Worm (Caenorhabditis elegans): Measurements from ENCODE around the gene srxa-19.
A peak's percentile ranks its signal among the peaks of the same experiment; 100 is the strongest.

Gene srxa-19

DNA sequence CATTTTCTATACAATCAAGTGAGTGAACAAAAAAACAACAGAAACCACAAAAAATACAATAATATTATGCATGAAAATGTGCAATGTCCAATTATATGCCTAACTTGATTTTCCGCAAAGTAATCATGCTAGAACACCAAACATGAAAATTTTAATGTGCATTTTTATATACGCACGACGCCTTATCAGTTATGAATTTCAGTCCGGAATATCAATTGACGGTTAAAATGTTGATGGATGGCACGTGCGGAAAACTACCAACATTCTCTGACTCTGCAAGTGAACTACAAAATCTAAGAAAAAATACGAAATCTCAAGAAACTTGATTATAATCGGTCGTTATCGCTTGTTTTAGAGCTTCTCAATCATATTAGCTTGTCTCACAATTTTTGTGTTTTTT is 37.4 kb upstream of the srxa-19 start:
- TF ChIP-seq fos-1 (tag; optimal IDR thresholded peaks at IDR 0.05) = peak; percentile 65
- TF ChIP-seq sma-9 (GFP tag; optimal IDR thresholded peaks at IDR 0.05) = peak; percentile 36
- no peak for TF ChIP-seq sma-9 (tag; optimal IDR thresholded peaks at IDR 0.05)
- no peak for TF ChIP-seq blmp-1 (tag; optimal IDR thresholded peaks at IDR 0.05; ENCODE audit: insufficient read depth)
- no peak for TF ChIP-seq ztf-4 (tag; optimal IDR thresholded peaks at IDR 0.05)
- TF ChIP-seq sem-4 (tag; optimal IDR thresholded peaks at IDR 0.05) = no peak
- no peak for TF ChIP-seq alr-1 (tag; optimal IDR thresholded peaks at IDR 0.05)

DNA sequence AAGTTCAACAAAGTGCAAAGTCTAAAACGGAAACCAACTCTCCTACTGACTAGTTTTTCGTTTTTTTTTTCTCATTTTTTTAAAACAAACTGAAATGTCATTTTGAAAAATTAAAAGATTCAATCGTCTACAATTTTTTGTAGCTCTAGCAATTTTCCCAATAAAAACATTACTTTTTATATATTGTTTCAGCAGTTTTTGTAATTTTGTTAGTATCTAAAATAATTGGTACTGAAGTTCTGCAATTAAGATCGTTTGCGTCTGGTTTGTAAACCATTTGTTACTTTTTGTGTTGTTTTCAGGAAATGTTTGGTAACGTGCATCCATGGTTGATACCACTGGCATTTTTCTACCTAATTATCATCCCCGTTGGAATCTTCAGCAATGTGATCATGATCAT is 36.0 kb upstream of the srxa-19 start, which contains the start of gene srsx-30:
Gene srsx-30 (plus strand): TSS at position 301 of the 400 bp plus-strand sequence.
- TF ChIP-seq ZK546.5 (tag; optimal IDR thresholded peaks at IDR 0.05) (no peak), elt-3 (tag; optimal IDR thresholded peaks at IDR 0.05) (no peak), mbf-1 (tag; optimal IDR thresholded peaks at IDR 0.05) (no peak), nhr-129 (tag; optimal IDR thresholded peaks at IDR 0.05) (no peak), fos-1 (tag; optimal IDR thresholded peaks at IDR 0.05) (no peak), nhr-10 (tag; optimal IDR thresholded peaks at IDR 0.05) (no peak), mab-5 (tag; optimal IDR thresholded peaks at IDR 0.05) (no peak), sma-3 (GFP tag; optimal IDR thresholded peaks at IDR 0.05) (no peak), nhr-6 (tag; optimal IDR thresholded peaks at IDR 0.05) (no peak), unc-55 (GFP tag; optimal IDR thresholded peaks at IDR 0.05) (no peak), alr-1 (tag; optimal IDR thresholded peaks at IDR 0.05) (no peak), nhr-23 (tag; optimal IDR thresholded peaks at IDR 0.05) (no peak), ceh-16 (tag; optimal IDR thresholded peaks at IDR 0.05) (no peak), lin-39 (tag; optimal IDR thresholded peaks at IDR 0.05) (no peak), egl-27 (tag; optimal IDR thresholded peaks at IDR 0.05) (no peak), unc-39 (tag; optimal IDR thresholded peaks at IDR 0.05) (no peak), nhr-25 (tag; optimal IDR thresholded peaks at IDR 0.05) (no peak), Y55F3AM.14 (GFP tag; optimal IDR thresholded peaks at IDR 0.05) (no peak), skn-1 (tag; optimal IDR thresholded peaks at IDR 0.05) (no peak)

DNA sequence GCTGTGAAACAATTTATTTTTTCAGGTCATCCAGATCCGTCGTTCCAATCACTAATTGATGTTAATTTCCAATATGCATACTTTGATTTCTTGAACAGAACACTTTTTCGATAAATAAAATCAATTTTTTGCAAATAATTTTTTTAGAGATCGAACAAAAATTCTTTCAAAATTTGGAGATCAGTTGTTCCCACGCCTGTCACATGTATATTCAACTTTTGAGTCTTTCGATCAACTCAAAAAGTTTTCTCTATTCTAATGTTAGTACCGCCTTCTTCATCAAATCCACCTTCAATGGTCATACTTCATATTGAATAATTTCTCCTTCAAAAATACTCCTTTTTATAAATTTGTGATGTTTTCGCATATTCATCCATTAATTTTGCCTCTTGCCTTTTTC is 32.1 kb upstream of the srxa-19 start, which contains the start of gene srsx-29:
Gene srsx-29 (plus strand): TSS at position 301 of the 400 bp plus-strand sequence.
- no peak for TF ChIP-seq crh-2 (tag; optimal IDR thresholded peaks at IDR 0.05)
- no peak for TF ChIP-seq ztf-4 (tag; optimal IDR thresholded peaks at IDR 0.05)
- TF ChIP-seq ztf-1 (GFP tag; conservative IDR thresholded peaks at IDR 0.05) = no peak

DNA sequence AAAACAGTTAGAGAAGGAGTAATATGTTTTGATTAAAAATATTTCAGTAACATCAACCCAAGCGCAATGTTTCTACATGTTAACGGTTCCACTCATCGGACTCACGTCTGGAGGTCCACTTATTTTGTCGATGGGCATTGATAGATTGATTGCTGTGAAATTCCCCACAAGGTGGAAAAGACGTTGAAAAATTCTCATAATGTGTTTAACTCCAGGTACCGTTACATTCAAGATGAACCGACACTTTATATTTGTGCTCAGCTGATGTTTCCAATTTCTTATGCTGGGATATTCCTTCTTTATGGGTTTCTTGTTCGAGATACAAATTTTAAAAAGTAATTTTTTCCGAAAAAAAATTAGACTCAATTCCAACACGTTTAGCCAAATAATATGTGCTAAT is 30.5 kb upstream of the srxa-19 start:
- no peak for TF ChIP-seq mbf-1 (tag; optimal IDR thresholded peaks at IDR 0.05)
- TF ChIP-seq lsy-2 (tag; optimal IDR thresholded peaks at IDR 0.05) = no peak
- no peak for TF ChIP-seq nhr-10 (tag; optimal IDR thresholded peaks at IDR 0.05)
- no peak for TF ChIP-seq nhr-77 (tag; optimal IDR thresholded peaks at IDR 0.05)
- TF ChIP-seq nhr-25 (tag; optimal IDR thresholded peaks at IDR 0.05) = no peak
- no peak for TF ChIP-seq sma-3 (GFP tag; optimal IDR thresholded peaks at IDR 0.05)
- TF ChIP-seq gmeb-1 (tag; optimal IDR thresholded peaks at IDR 0.05) = no peak
- no peak for TF ChIP-seq skn-1 (tag; optimal IDR thresholded peaks at IDR 0.05)
- TF ChIP-seq ama-1 (optimal IDR thresholded peaks at IDR 0.05) = no peak
- TF ChIP-seq unc-55 (GFP tag; optimal IDR thresholded peaks at IDR 0.05) = no peak
- TF ChIP-seq egl-27 (tag; optimal IDR thresholded peaks at IDR 0.05) = no peak
- TF ChIP-seq nhr-21 (tag; optimal IDR thresholded peaks at IDR 0.05) = no peak
- TF ChIP-seq elt-1 (tag; optimal IDR thresholded peaks at IDR 0.05) = no peak
- no peak for TF ChIP-seq fos-1 (tag; optimal IDR thresholded peaks at IDR 0.05)
- TF ChIP-seq nhr-6 (tag; optimal IDR thresholded peaks at IDR 0.05) = no peak

DNA sequence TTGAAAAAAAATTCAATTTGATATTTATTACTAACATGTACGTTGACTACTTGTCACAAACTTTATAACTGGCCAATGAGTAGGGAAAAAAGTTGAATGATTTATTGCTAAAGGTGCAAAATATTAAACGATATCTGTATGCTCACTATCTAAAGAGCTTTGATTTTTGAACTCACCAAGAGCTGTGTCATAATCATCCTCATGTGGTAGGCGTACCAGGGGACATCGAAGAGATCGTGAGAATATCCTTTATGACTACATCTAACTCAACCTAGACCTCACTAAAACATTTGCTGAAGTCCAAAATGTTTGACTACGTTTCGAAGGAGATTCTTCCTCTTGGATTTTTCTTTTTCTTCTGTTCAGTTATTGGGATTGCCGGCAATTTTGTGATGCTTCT is 29.7 kb upstream of the srxa-19 start, which contains the start of gene srsx-28:
Gene srsx-28 (plus strand): TSS at position 301 of the 400 bp plus-strand sequence.
- TF ChIP-seq nhr-10 (tag; optimal IDR thresholded peaks at IDR 0.05) = no peak
- TF ChIP-seq R02D3.7 (tag; optimal IDR thresholded peaks at IDR 0.05) = no peak
- no peak for TF ChIP-seq unc-62 (GFP tag; optimal IDR thresholded peaks at IDR 0.05)
- TF ChIP-seq peb-1 (tag; optimal IDR thresholded peaks at IDR 0.05) = no peak
- TF ChIP-seq skn-1 (tag; optimal IDR thresholded peaks at IDR 0.05) = no peak
- TF ChIP-seq F13H6.1 (tag; optimal IDR thresholded peaks at IDR 0.05) = no peak
- no peak for TF ChIP-seq ZK546.5 (tag; optimal IDR thresholded peaks at IDR 0.05)
- TF ChIP-seq mdl-1 (tag; optimal IDR thresholded peaks at IDR 0.05) = no peak
- no peak for TF ChIP-seq elt-1 (tag; optimal IDR thresholded peaks at IDR 0.05)
- no peak for TF ChIP-seq crh-2 (tag; optimal IDR thresholded peaks at IDR 0.05)
- TF ChIP-seq sma-9 (GFP tag; optimal IDR thresholded peaks at IDR 0.05) = no peak
- no peak for TF ChIP-seq sma-9 (tag; optimal IDR thresholded peaks at IDR 0.05)

Measured in whole organism, L2 larva.